Worm (Caenorhabditis elegans): ENCODE results near the gene dop-3.

Gene dop-3

DNA sequence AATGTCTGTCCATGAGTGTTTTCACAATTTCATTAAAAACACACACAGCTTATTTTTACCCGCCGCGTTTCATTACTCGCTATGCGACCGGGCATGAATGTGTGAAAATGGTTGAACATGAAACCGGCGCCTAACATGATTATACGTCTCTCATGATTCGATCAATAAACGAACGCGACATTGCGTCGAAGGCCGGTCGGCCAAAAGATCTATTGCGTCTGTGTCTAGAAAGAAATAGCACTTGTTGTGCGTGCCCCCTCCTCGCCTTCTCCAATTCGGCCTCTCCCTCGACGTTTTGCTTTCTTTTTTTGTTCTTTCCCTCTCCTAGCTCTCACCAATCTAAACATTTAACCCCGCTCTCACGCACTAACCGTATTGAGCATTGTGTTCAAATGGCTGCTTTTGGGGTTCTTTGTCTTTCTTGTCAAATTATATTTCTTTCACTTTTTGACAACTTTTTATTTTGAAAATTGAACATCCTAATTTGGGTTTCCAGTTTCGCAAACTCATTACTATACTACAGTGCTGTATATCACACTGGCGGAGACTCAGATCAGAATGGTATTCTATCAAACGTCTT, 18.4 kb downstream of the dop-3 start (continued):
- TF ChIP-seq snpc-4 (tag; optimal IDR thresholded peaks at IDR 0.05) (no peak), unc-130 (GFP tag; optimal IDR thresholded peaks at IDR 0.05) (no peak), dve-1 (tag; optimal IDR thresholded peaks at IDR 0.05; ENCODE audit: insufficient read depth) (peak; percentile 25), ztf-7 (tag; optimal IDR thresholded peaks at IDR 0.05) (no peak), nhr-6 (tag; optimal IDR thresholded peaks at IDR 0.05) (no peak), rbr-2 (tag; optimal IDR thresholded peaks at IDR 0.05) (no peak), nhr-77 (tag; optimal IDR thresholded peaks at IDR 0.05) (no peak), zip-11 (GFP tag; IDR thresholded peaks at IDR 0.05) (no peak), lin-29 (GFP tag; IDR thresholded peaks at IDR 0.05) (no peak), zip-2 (tag; optimal IDR thresholded peaks at IDR 0.05) (no peak), nhr-42 (GFP tag; IDR thresholded peaks at IDR 0.05) (no peak), ceh-44 (GFP tag; IDR thresholded peaks at IDR 0.05) (no peak), tag-97 (GFP tag; IDR thresholded peaks at IDR 0.05) (no peak), mxl-3 (GFP tag; optimal IDR thresholded peaks at IDR 0.05) (peak; percentile 14), ceh-28 (tag; optimal IDR thresholded peaks at IDR 0.05) (peak; percentile 4), ceh-20 (GFP tag; IDR thresholded peaks at IDR 0.05) (no peak), unc-62 (GFP tag; optimal IDR thresholded peaks at IDR 0.05 in 1 of 2) (peak in 1 of 2 experiments; percentile 82), unc-62 (tag; optimal IDR thresholded peaks at IDR 0.05) (no peak), ZK546.5 (tag; optimal IDR thresholded peaks at IDR 0.05) (no peak), tra-1 (GFP tag; IDR thresholded peaks at IDR 0.05) (no peak), mep-1 (tag; optimal IDR thresholded peaks at IDR 0.05) (peak; percentile 20), fkh-10 (GFP tag; optimal IDR thresholded peaks at IDR 0.05) (no peak), attf-4 (tag; optimal IDR thresholded peaks at IDR 0.05) (no peak), daf-12 (tag; optimal IDR thresholded peaks at IDR 0.05) (no peak), daf-19 (GFP tag; conservative IDR thresholded peaks at IDR 0.05) (no peak)

- no peak for TF ChIP-seq ceh-32 (tag; optimal IDR thresholded peaks at IDR 0.05; ENCODE audit: poor library complexity)
- TF ChIP-seq unc-62 (GFP tag; optimal IDR thresholded peaks at IDR 0.05 in 1 of 2), result peak in 1 of 2 experiments; percentile 98
- TF ChIP-seq unc-62 (tag; optimal IDR thresholded peaks at IDR 0.05), result no peak
Observed at ce11 chrX:6543665-6544064, 25.9 kb downstream of the dop-3 start.

DNA sequence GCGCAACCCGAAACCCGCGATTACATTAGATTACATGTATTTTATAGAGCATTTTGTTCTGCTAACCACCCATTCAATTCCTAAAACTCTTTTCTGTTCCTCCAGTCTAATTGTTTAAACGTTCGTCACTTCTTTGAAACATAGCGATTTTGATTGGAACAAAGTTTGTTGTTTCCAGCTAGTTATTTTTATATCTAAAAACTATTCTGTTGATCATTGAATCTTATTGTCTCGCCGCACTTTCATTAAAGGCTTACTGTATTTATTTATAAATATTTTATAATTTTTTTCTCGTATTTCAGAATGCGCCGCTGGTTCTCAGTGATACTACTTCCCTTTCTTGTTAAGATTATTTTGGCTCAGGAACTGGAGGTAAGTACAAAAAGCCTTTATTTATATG, 26.8 kb downstream of the dop-3 start, which contains the start of gene T14E8.2:
TSS of gene T14E8.2 (plus strand) at position 301 of the 400 bp plus-strand sequence.
- TF ChIP-seq aly-2 (tag; optimal IDR thresholded peaks at IDR 0.05), result no peak
- TF ChIP-seq zip-2 (tag; optimal IDR thresholded peaks at IDR 0.05), result no peak
- no peak for TF ChIP-seq F26F4.8 (GFP tag; conservative IDR thresholded peaks at IDR 0.05)
- no peak for TF ChIP-seq pha-4 (GFP tag; IDR thresholded peaks at IDR 0.05)
- TF ChIP-seq pha-4 (tag; optimal IDR thresholded peaks at IDR 0.05), result no peak

- TF ChIP-seq Y48G9A.11 (GFP tag; IDR thresholded peaks at IDR 0.05) (no peak), nhr-28 (tag; optimal IDR thresholded peaks at IDR 0.05) (peak; percentile 19), dpl-1 (GFP tag; optimal IDR thresholded peaks at IDR 0.05) (no peak), F37D6.2 (tag; optimal IDR thresholded peaks at IDR 0.05) (no peak), tag-97 (GFP tag; IDR thresholded peaks at IDR 0.05) (no peak), nhr-102 (tag; optimal IDR thresholded peaks at IDR 0.05) (no peak), ceh-20 (GFP tag; IDR thresholded peaks at IDR 0.05) (no peak), fkh-10 (GFP tag; optimal IDR thresholded peaks at IDR 0.05) (no peak), ZK546.5 (tag; optimal IDR thresholded peaks at IDR 0.05) (no peak), lin-1 (GFP tag; IDR thresholded peaks at IDR 0.05) (no peak), lin-13 (GFP tag; optimal IDR thresholded peaks at IDR 0.05) (no peak), spr-3 (GFP tag; optimal IDR thresholded peaks at IDR 0.05) (no peak), dmd-8 (GFP tag; IDR thresholded peaks at IDR 0.05) (no peak), nhr-41 (GFP tag; IDR thresholded peaks at IDR 0.05) (no peak), dmd-6 (GFP tag; IDR thresholded peaks at IDR 0.05) (peak; percentile 75), F10B5.3 (tag; optimal IDR thresholded peaks at IDR 0.05) (no peak), nhr-237 (tag; optimal IDR thresholded peaks at IDR 0.05) (no peak), nhr-76 (tag; optimal IDR thresholded peaks at IDR 0.05) (no peak), daf-16 (GFP tag; optimal IDR thresholded peaks at IDR 0.05) (no peak), daf-16 (tag; optimal IDR thresholded peaks at IDR 0.05) (peak; percentile 59), lin-29 (GFP tag; IDR thresholded peaks at IDR 0.05) (no peak), fos-1 (tag; optimal IDR thresholded peaks at IDR 0.05) (no peak), snpc-4 (tag; optimal IDR thresholded peaks at IDR 0.05) (no peak), aly-2 (tag; optimal IDR thresholded peaks at IDR 0.05) (no peak), F26F4.8 (GFP tag; conservative IDR thresholded peaks at IDR 0.05) (no peak), zfp-2 (tag; optimal IDR thresholded peaks at IDR 0.05) (no peak), unc-130 (GFP tag; optimal IDR thresholded peaks at IDR 0.05) (no peak)
Observed at ce11 chrX:6538068-6538467, 31.5 kb downstream of the dop-3 start.

All from whole organism, L4 larva.